Worm (Caenorhabditis elegans) whole organism, L1 larva: ENCODE results near the gene glb-19.

ENCODE experiments used
- C16A3.4 ChIP-seq: fragments of 150-350 bp; optimal IDR thresholded peaks from 2 replicates; lab custom pipeline; 2014; ENCODE audit warnings: missing biosample characterization, missing genetic modification characterization
- C34B4.2 ChIP-seq: sonication (generic microtip); optimal IDR thresholded peaks from 2 replicates; lab custom pipeline; 2017; ENCODE audit warnings: mild to moderate bottlenecking, missing genetic modification characterization, missing compliant biosample characterization
- aha-1 ChIP-seq: fragments of 150-350 bp; optimal IDR thresholded peaks from 2 replicates; lab custom pipeline; 2014; ENCODE audit warnings: missing biosample characterization, missing genetic modification characterization
- alr-1 ChIP-seq: fragments of 200-800 bp; sonication (Bioruptor generic); optimal IDR thresholded peaks from 2 replicates; lab custom pipeline; 2018; ENCODE audit warnings: borderline replicate concordance, mild to moderate bottlenecking, missing genetic modification characterization, missing compliant biosample characterization
- aly-2 ChIP-seq: fragments of 150-350 bp; optimal IDR thresholded peaks from 2 replicates; lab custom pipeline; 2014; ENCODE audit warnings: missing biosample characterization, missing genetic modification characterization
- ceh-63 ChIP-seq: fragments of 200-800 bp; sonication (Bioruptor generic); optimal IDR thresholded peaks from 2 replicates; lab custom pipeline; 2018; ENCODE audit warnings: mild to moderate bottlenecking, missing genetic modification characterization, missing compliant biosample characterization
- ceh-8 ChIP-seq: fragments of 200-800 bp; sonication (Bioruptor generic); optimal IDR thresholded peaks from 2 replicates; lab custom pipeline; 2018; ENCODE audit warnings: mild to moderate bottlenecking, missing genetic modification characterization, moderate library complexity, missing compliant biosample characterization
- ceh-90 ChIP-seq: sonication (generic microtip); optimal IDR thresholded peaks from 2 replicates; lab custom pipeline; 2016; ENCODE audit warnings: missing genetic modification characterization, missing compliant biosample characterization
- ces-1 ChIP-seq: fragments of 150-350 bp; optimal IDR thresholded peaks from 2 replicates; lab custom pipeline; 2014; ENCODE audit warnings: missing biosample characterization, missing genetic modification reagents, missing genetic modification characterization
- egl-27 ChIP-seq, 2 experiments: fragments of 150-350 bp in 1 of 2; sonication (generic microtip); optimal IDR thresholded peaks; 3 replicates each; lab custom pipeline; 2017 to 2018; ENCODE audit warnings: missing biosample characterization in 2 of 2, missing genetic modification characterization in 2 of 2, missing genetic modification reagents in 2 of 2
- elt-2 ChIP-seq: sonication (generic microtip); optimal IDR thresholded peaks from 2 replicates; lab custom pipeline; 2016; ENCODE audit warnings: missing genetic modification characterization, mild to moderate bottlenecking, inconsistent platforms, missing compliant biosample characterization, missing genetic modification reagents
- ets-5 ChIP-seq: fragments of 200-800 bp; sonication (Bioruptor generic); IDR thresholded peaks from 2 replicates; pipeline ENCODE4 v1.3.6; 2022; ENCODE audit warnings: missing genetic modification characterization, missing compliant biosample characterization
- irx-1 ChIP-seq: sonication (generic microtip); optimal IDR thresholded peaks from 2 replicates; lab custom pipeline; 2016; ENCODE audit warnings: missing genetic modification characterization, missing compliant biosample characterization
- jun-1 ChIP-seq: fragments of 150-350 bp; optimal IDR thresholded peaks from 2 replicates; lab custom pipeline; 2014; ENCODE audit warnings: missing biosample characterization, missing genetic modification reagents, missing genetic modification characterization
- lin-35 ChIP-seq, 2 experiments: fragments of 150-350 bp; optimal IDR thresholded peaks; 2 replicates each; lab custom pipeline; 2014; ENCODE audit warnings: missing biosample characterization in 2 of 2, missing genetic modification characterization in 2 of 2, missing genetic modification reagents in 2 of 2
- lin-39 ChIP-seq: fragments of 150-350 bp; optimal IDR thresholded peaks from 2 replicates; lab custom pipeline; 2014; ENCODE audit warnings: missing biosample characterization, missing genetic modification reagents, missing genetic modification characterization
- lir-3 ChIP-seq: sonication (generic microtip); optimal IDR thresholded peaks from 2 replicates; lab custom pipeline; 2016; ENCODE audit warnings: mild to moderate bottlenecking, missing genetic modification characterization, moderate library complexity, missing compliant biosample characterization; ENCODE audit not compliant: poor library complexity
- mab-9 ChIP-seq: fragments of 200-800 bp; sonication (Bioruptor generic); IDR thresholded peaks from 2 replicates; pipeline ENCODE4 v1.3.6; 2022; ENCODE audit warnings: missing genetic modification reagents, missing genetic modification characterization, missing compliant biosample characterization
- mef-2 ChIP-seq: fragments of 150-350 bp; optimal IDR thresholded peaks from 2 replicates; lab custom pipeline; 2014; ENCODE audit warnings: missing biosample characterization, missing genetic modification characterization
- nhr-11 ChIP-seq: fragments of 150-350 bp; optimal IDR thresholded peaks from 2 replicates; lab custom pipeline; 2014; ENCODE audit warnings: missing biosample characterization, missing genetic modification characterization
- nhr-20 ChIP-seq: sonication (generic microtip); optimal IDR thresholded peaks from 2 replicates; lab custom pipeline; 2016; ENCODE audit warnings: mild to moderate bottlenecking, missing genetic modification characterization, missing compliant biosample characterization
- nhr-71 ChIP-seq: sonication (generic microtip); optimal IDR thresholded peaks from 2 replicates; lab custom pipeline; 2016; ENCODE audit warnings: mild to moderate bottlenecking, missing genetic modification characterization, moderate library complexity, missing compliant biosample characterization
- nhr-76 ChIP-seq: sonication (generic microtip); optimal IDR thresholded peaks from 2 replicates; lab custom pipeline; 2017; ENCODE audit warnings: missing biosample characterization, missing genetic modification characterization
- pqm-1 ChIP-seq: sonication (generic microtip); optimal IDR thresholded peaks from 3 replicates; lab custom pipeline; 2017; ENCODE audit warnings: missing biosample characterization, missing genetic modification characterization
- rnt-1 ChIP-seq: sonication (generic microtip); optimal IDR thresholded peaks from 2 replicates; lab custom pipeline; 2016; ENCODE audit warnings: mild to moderate bottlenecking, missing genetic modification characterization, moderate library complexity, missing compliant biosample characterization
- sox-4 ChIP-seq: sonication (generic microtip); optimal IDR thresholded peaks from 2 replicates; lab custom pipeline; 2016; ENCODE audit warnings: missing genetic modification characterization, missing compliant biosample characterization
- sptf-1 ChIP-seq: fragments of 150-350 bp; optimal IDR thresholded peaks from 2 replicates; lab custom pipeline; 2014; ENCODE audit warnings: missing biosample characterization, missing genetic modification characterization
- tlp-1 ChIP-seq: fragments of 150-350 bp; optimal IDR thresholded peaks from 2 replicates; lab custom pipeline; 2014; ENCODE audit warnings: missing biosample characterization, missing genetic modification characterization
- unc-30 ChIP-seq: sonication (generic microtip); optimal IDR thresholded peaks from 2 replicates; lab custom pipeline; 2017; ENCODE audit warnings: missing biosample characterization, missing genetic modification characterization
- zag-1 ChIP-seq: fragments of 150-350 bp; optimal IDR thresholded peaks from 2 replicates; lab custom pipeline; 2014; ENCODE audit warnings: missing biosample characterization, missing genetic modification characterization
- zip-4 ChIP-seq: fragments of 200-800 bp; sonication (Bioruptor generic); optimal IDR thresholded peaks from 2 replicates; lab custom pipeline; 2018; ENCODE audit warnings: mild to moderate bottlenecking, missing genetic modification characterization, moderate library complexity, missing compliant biosample characterization

glb-19 gene

ce11 chrIV:10666523-10666922 lies 12.6 kb upstream of the glb-19 start, which contains the start of gene epi-1:
Gene epi-1, plus strand, starts transcription at chrIV:10666823.
- TF ChIP-seq rnt-1 (tag; lab: Kevin White, UChicago) (peak; percentile 11), aha-1 (tag; lab: Kevin White, UChicago) (no peak)

- no peak for TF ChIP-seq aly-2
- TF ChIP-seq zag-1 (tag; lab: Kevin White, UChicago), result no peak
- no peak for TF ChIP-seq unc-30 (tag; lab: Kevin White, UChicago)
Measured at ce11 chrIV:10664134-10664533, 10.2 kb upstream of the glb-19 start, which contains the start of gene K08C7.7. Gene K08C7.7, plus strand, starts transcription at chrIV:10664434.

ce11 chrIV:10661760-10662159 lies 7.8 kb upstream of the glb-19 start, which contains the start of gene fmo-1:
Gene fmo-1, plus strand, starts transcription at chrIV:10661857.
- TF ChIP-seq elt-2 (tag; lab: Kevin White, UChicago) (peak; percentile 23), ceh-63 (GFP tag; lab: Kevin White, UChicago) (no peak)

- TF ChIP-seq C34B4.2 (tag; lab: Kevin White, UChicago) (no peak), nhr-11 (tag; lab: Kevin White, UChicago) (no peak), egl-27 (tag; optimal IDR thresholded peaks at IDR 0.05; lab: Kevin White, UChicago) (no peak), alr-1 (tag; lab: Kevin White, UChicago) (no peak), pqm-1 (tag; lab: Kevin White, UChicago) (no peak), lin-35 (GFP tag; optimal IDR thresholded peaks at IDR 0.05; lab: Kevin White, UChicago) (no peak)
Measured at ce11 chrIV:10661072-10661471, 7.1 kb upstream of the glb-19 start.

ce11 chrIV:10656770-10657323 lies 2.9 kb upstream of the glb-19 start, which contains the start of gene K08C7.1:
Gene K08C7.1, plus strand, starts transcription at chrIV:10656812.
- TF ChIP-seq irx-1 (tag; lab: Kevin White, UChicago) (no peak), elt-2 (tag; lab: Kevin White, UChicago) (peak; percentile 45), jun-1 (no peak), C34B4.2 (tag; lab: Kevin White, UChicago) (no peak), ceh-90 (tag; lab: Kevin White, UChicago) (no peak), ceh-63 (GFP tag; lab: Kevin White, UChicago) (no peak)
- TF ChIP-seq, all 84 proteins: peak for 1

- TF ChIP-seq ceh-8 (GFP tag; lab: Kevin White, UChicago) (no peak), unc-30 (tag; lab: Kevin White, UChicago) (no peak), ces-1 (GFP tag; lab: Kevin White, UChicago) (no peak), C16A3.4 (tag; lab: Kevin White, UChicago) (no peak), lin-39 (tag; lab: Kevin White, UChicago) (no peak), sox-4 (tag; lab: Kevin White, UChicago) (no peak), mef-2 (no peak), zip-4 (GFP tag; lab: Kevin White, UChicago) (no peak), mab-9 (GFP tag; lab: Robert Waterston, UW) (no peak), ets-5 (GFP tag; lab: Robert Waterston, UW) (no peak), nhr-71 (no peak), tlp-1 (tag; lab: Kevin White, UChicago) (no peak), zag-1 (tag; lab: Kevin White, UChicago) (no peak), sptf-1 (tag; lab: Kevin White, UChicago) (no peak), lir-3 (tag; lab: Kevin White, UChicago) (no peak), nhr-20 (no peak), ceh-63 (GFP tag; lab: Kevin White, UChicago) (no peak), nhr-76 (no peak)
- TF ChIP-seq, all 84 proteins: peak for 0
Measured at ce11 chrIV:10638977-10639376, 15.0 kb downstream of the glb-19 start, which contains the start of gene F56C4.2. Gene F56C4.2, plus strand, starts transcription at chrIV:10639277.
